Fruit fly (Drosophila melanogaster) whole organism, adult: ENCODE measurements around the gene Glut4EF.

ENCODE experiments used
- CG11617 ChIP-seq: fragments of 200-800 bp; sonication (Bioruptor generic); optimal IDR thresholded peaks from 2 replicates; lab custom pipeline; 2017; ENCODE audit warnings: mild to moderate bottlenecking, missing biosample characterization, missing genetic modification reagents, missing genetic modification characterization
- CG12768 ChIP-seq: fragments of 200-800 bp; sonication (Bioruptor generic); optimal IDR thresholded peaks from 2 replicates; lab custom pipeline; 2017; ENCODE audit warnings: missing biosample characterization, missing genetic modification characterization, mild to moderate bottlenecking, moderate library complexity, missing genetic modification reagents
- CG14711 ChIP-seq: fragments of 200-800 bp; sonication (Bioruptor generic); optimal IDR thresholded peaks from 2 replicates; lab custom pipeline; 2018; ENCODE audit warnings: missing biosample characterization, mild to moderate bottlenecking, missing genetic modification characterization, moderate library complexity
- CG33017 ChIP-seq: fragments of 200-800 bp; sonication (Bioruptor generic); optimal IDR thresholded peaks from 2 replicates; lab custom pipeline; 2018; ENCODE audit warnings: missing biosample characterization, mild to moderate bottlenecking, missing genetic modification characterization, moderate library complexity
- Clk ChIP-seq: fragments of 200-800 bp; sonication (Bioruptor generic); optimal IDR thresholded peaks from 2 replicates; lab custom pipeline; 2017; ENCODE audit warnings: missing biosample characterization, missing genetic modification characterization
- Crg-1 ChIP-seq: fragments of 200-800 bp; sonication (Bioruptor generic); optimal IDR thresholded peaks from 2 replicates; lab custom pipeline; 2016; ENCODE audit warnings: missing biosample characterization, missing genetic modification characterization
- bab1 ChIP-seq: fragments of 200-800 bp; sonication (Bioruptor generic); optimal IDR thresholded peaks from 3 replicates; lab custom pipeline; 2019; ENCODE audit warnings: missing biosample characterization, mild to moderate bottlenecking, missing genetic modification characterization, moderate library complexity
- cic ChIP-seq: fragments of 200-800 bp; sonication (Bioruptor generic); optimal IDR thresholded peaks from 2 replicates; lab custom pipeline; 2017; ENCODE audit warnings: missing biosample characterization, mild to moderate bottlenecking, missing genetic modification characterization, moderate library complexity
- ovo ChIP-seq: fragments of 200-800 bp; sonication (Bioruptor generic); optimal IDR thresholded peaks from 2 replicates; lab custom pipeline; 2016; ENCODE audit warnings: missing biosample characterization, missing genetic modification characterization
- pad ChIP-seq: fragments of 200-800 bp; sonication (Bioruptor generic); optimal IDR thresholded peaks from 3 replicates; lab custom pipeline; 2017; ENCODE audit warnings: missing biosample characterization, missing genetic modification characterization, mild to moderate bottlenecking, moderate library complexity, missing genetic modification reagents

DNA sequence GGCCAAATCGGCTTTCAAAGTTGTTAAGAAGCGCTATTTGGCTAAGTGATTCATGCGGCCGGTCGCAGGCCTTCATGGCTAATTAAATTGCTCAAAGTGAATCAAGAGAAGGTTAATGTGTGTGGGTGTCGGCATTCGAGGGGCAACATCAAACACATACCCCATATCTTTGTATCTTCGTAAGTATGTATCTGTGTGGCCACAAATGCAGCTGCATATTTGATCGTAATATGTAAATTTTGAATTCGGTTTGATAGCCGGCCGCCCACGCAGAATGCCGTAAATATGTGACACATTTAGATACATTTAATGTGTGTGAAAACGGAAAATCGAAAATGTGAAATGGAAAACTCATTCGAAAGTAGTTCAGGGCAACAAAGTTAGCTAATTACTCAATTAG lies 39.8 kb downstream of the Glut4EF start:
- TF ChIP-seq CG12768 (GFP tag; lab: Kevin White, UChicago) (no peak), ovo (no peak), cic (GFP tag; lab: Kevin White, UChicago) (no peak), Crg-1 (GFP tag; lab: Kevin White, UChicago) (no peak), CG14711 (tag; lab: Kevin White, UChicago) (no peak), CG33017 (no peak), Clk (GFP tag; lab: Kevin White, UChicago) (no peak), CG11617 (GFP tag; lab: Kevin White, UChicago) (no peak), bab1 (GFP tag; lab: Kevin White, UChicago) (no peak), pad (GFP tag; lab: Kevin White, UChicago) (no peak)
